Fruit fly (Drosophila melanogaster): ENCODE measurements around the gene CG42655.

Gene CG42655

dm6 chr3L:19906780-19907705, 46.5 kb downstream of the CG42655 start (continued):
- peak; percentile 45 for TF ChIP-seq CG11723 (GFP tag; optimal IDR thresholded peaks at IDR 0.05)
- TF ChIP-seq CG30020 (tag; optimal IDR thresholded peaks at IDR 0.05): no peak
- peak; percentile 57; the same call in 1 of the 2 replicates for TF ChIP-seq Nf-YA (GFP tag; IDR thresholded peaks at IDR 0.05)
- peak; percentile 66 for TF ChIP-seq CG2678 (tag; optimal IDR thresholded peaks at IDR 0.05)
- peak; percentile 41 for TF ChIP-seq CG8924 (tag; optimal IDR thresholded peaks at IDR 0.05)
- peak; percentile 11 for TF ChIP-seq CG30403 (GFP tag; optimal IDR thresholded peaks at IDR 0.05)
- TF ChIP-seq trem (tag; optimal IDR thresholded peaks at IDR 0.05): peak; percentile 13
- peak; percentile 21; the same call in 1 of the 2 replicates for TF ChIP-seq toy (GFP tag; IDR thresholded peaks at IDR 0.05)
- peak; percentile 67; the same call in 1 of the 2 replicates for TF ChIP-seq CG14014 (GFP tag; IDR thresholded peaks at IDR 0.05)
- TF ChIP-seq CG8290 (GFP tag; optimal IDR thresholded peaks at IDR 0.05): no peak
- TF ChIP-seq CG8290 (tag; optimal IDR thresholded peaks at IDR 0.05): peak; percentile 66 to 91
- peak; percentile 29 for TF ChIP-seq twi (tag; optimal IDR thresholded peaks at IDR 0.05)
- TF ChIP-seq CG4328 (GFP tag; optimal IDR thresholded peaks at IDR 0.05): peak; percentile 74
- no peak for TF ChIP-seq sisA (GFP tag; IDR thresholded peaks at IDR 0.05)
- peak; percentile 44 for TF ChIP-seq NfI (GFP tag; optimal IDR thresholded peaks at IDR 0.05)
- no peak for TF ChIP-seq CG4730 (GFP tag; IDR thresholded peaks at IDR 0.05)
- TF ChIP-seq CG1832 (GFP tag; optimal IDR thresholded peaks at IDR 0.05): no peak
- peak; percentile 83; the same call in 2 of the 3 replicates for TF ChIP-seq CG2199 (GFP tag; IDR thresholded peaks at IDR 0.05)
- peak; percentile 67 for TF ChIP-seq CG4707 (GFP tag; optimal IDR thresholded peaks at IDR 0.05)
- peak; percentile 43; the same call in 1 of the 2 replicates for TF ChIP-seq CG14441 (GFP tag; IDR thresholded peaks at IDR 0.05)
- TF ChIP-seq CG13624 (GFP tag; optimal IDR thresholded peaks at IDR 0.05): peak; percentile 14
- no peak for TF ChIP-seq Abd-B (GFP tag; optimal IDR thresholded peaks at IDR 0.05)
- peak; percentile 64 for TF ChIP-seq CG18764 (GFP tag; optimal IDR thresholded peaks at IDR 0.05)
- peak; percentile 43 for TF ChIP-seq gcm (GFP tag; optimal IDR thresholded peaks at IDR 0.05)
- peak; percentile 57 for TF ChIP-seq CG15696 (tag; optimal IDR thresholded peaks at IDR 0.05)
- TF ChIP-seq CG16779 (GFP tag; IDR thresholded peaks at IDR 0.05): peak; percentile 44; the same call in 1 of the 2 replicates
- no peak for TF ChIP-seq usp (GFP tag; optimal IDR thresholded peaks at IDR 0.05)
- TF ChIP-seq Eip74EF (GFP tag; optimal IDR thresholded peaks at IDR 0.05): peak in 1 of 2 experiments; percentile 20
- peak; percentile 31 for TF ChIP-seq Fer2 (tag; optimal IDR thresholded peaks at IDR 0.05)
- TF ChIP-seq Mes4 (GFP tag; optimal IDR thresholded peaks at IDR 0.05): peak; percentile 55
- peak; percentile 74 for TF ChIP-seq Side (GFP tag; optimal IDR thresholded peaks at IDR 0.05)
- TF ChIP-seq ham (GFP tag; IDR thresholded peaks at IDR 0.05): no peak
- TF ChIP-seq sd (tag; optimal IDR thresholded peaks at IDR 0.05): peak; percentile 84
- no peak for TF ChIP-seq CG15073 (GFP tag; optimal IDR thresholded peaks at IDR 0.05)
- no peak for TF ChIP-seq h (optimal IDR thresholded peaks at IDR 0.05)
- TF ChIP-seq B-H2 (GFP tag; optimal IDR thresholded peaks at IDR 0.05): no peak
- peak; percentile 73 for TF ChIP-seq sug (tag; optimal IDR thresholded peaks at IDR 0.05)
- peak; percentile 0 for TF ChIP-seq CG8388 (GFP tag; optimal IDR thresholded peaks at IDR 0.05)
- no peak for TF ChIP-seq zfh2 (GFP tag; optimal IDR thresholded peaks at IDR 0.05)
- peak; percentile 86 for TF ChIP-seq Hmr (GFP tag; optimal IDR thresholded peaks at IDR 0.05)
- peak; percentile 66 for TF ChIP-seq CG9727 (GFP tag; optimal IDR thresholded peaks at IDR 0.05)
- TF ChIP-seq inv (GFP tag; IDR thresholded peaks at IDR 0.05; ENCODE audit: partially characterized antibody): no peak
- TF ChIP-seq fu2 (GFP tag; optimal IDR thresholded peaks at IDR 0.05): peak; percentile 13
- TF ChIP-seq ac (GFP tag; optimal IDR thresholded peaks at IDR 0.05): peak; percentile 64
- TF ChIP-seq CG17568 (GFP tag; optimal IDR thresholded peaks at IDR 0.05): peak; percentile 70
- TF ChIP-seq gfzf (GFP tag; optimal IDR thresholded peaks at IDR 0.05): no peak
- TF ChIP-seq caup (GFP tag; optimal IDR thresholded peaks at IDR 0.05; ENCODE audit: severe bottlenecking): peak; percentile 88
- TF ChIP-seq pros (GFP tag; optimal IDR thresholded peaks at IDR 0.05): peak; percentile 73
